Worm (Caenorhabditis elegans) whole organism, late embryonic: Measurements from ENCODE around the gene zig-4.

ENCODE experiments used
- K02D7.2 ChIP-seq: sonication (generic microtip); optimal IDR thresholded peaks from 2 replicates; lab custom pipeline; 2017; ENCODE audit warnings: mild to moderate bottlenecking, missing genetic modification characterization, missing compliant biosample characterization
- ceh-30 ChIP-seq: fragments of 150-350 bp; optimal IDR thresholded peaks from 2 replicates; lab custom pipeline; 2014; ENCODE audit warnings: missing biosample characterization, missing genetic modification characterization
- ceh-34 ChIP-seq: sonication (generic microtip); optimal IDR thresholded peaks from 2 replicates; lab custom pipeline; 2016; ENCODE audit warnings: mild to moderate bottlenecking, missing genetic modification characterization, missing compliant biosample characterization
- dve-1 ChIP-seq: sonication (generic microtip); optimal IDR thresholded peaks from 2 replicates; lab custom pipeline; 2017; ENCODE audit warnings: antibody characterized with exemption, mild to moderate bottlenecking, missing genetic modification characterization, missing compliant biosample characterization
- elt-4 ChIP-seq: sonication (generic microtip); optimal IDR thresholded peaks from 2 replicates; lab custom pipeline; 2016; ENCODE audit warnings: missing genetic modification characterization, missing compliant biosample characterization
- hlh-13 ChIP-seq: fragments of 200-800 bp; sonication (Bioruptor generic); optimal IDR thresholded peaks from 2 replicates; lab custom pipeline; 2018; ENCODE audit warnings: mild to moderate bottlenecking, missing genetic modification characterization, missing compliant biosample characterization
- hlh-6 ChIP-seq: sonication (generic microtip); optimal IDR thresholded peaks from 2 replicates; lab custom pipeline; 2016; ENCODE audit warnings: missing genotype, missing genetic modification characterization, missing compliant biosample characterization
- madf-2 ChIP-seq: sonication (generic microtip); optimal IDR thresholded peaks from 2 replicates; lab custom pipeline; 2017; ENCODE audit warnings: missing genetic modification characterization, missing compliant biosample characterization
- nhr-232 ChIP-seq: sonication (generic microtip); optimal IDR thresholded peaks from 2 replicates; lab custom pipeline; 2016; ENCODE audit warnings: missing genetic modification characterization, missing compliant biosample characterization
- pax-1 ChIP-seq: fragments of 150-350 bp; optimal IDR thresholded peaks from 2 replicates; lab custom pipeline; 2014; ENCODE audit warnings: missing biosample characterization, missing genetic modification characterization
- pha-4 ChIP-seq: fragments of 150-350 bp; optimal IDR thresholded peaks from 2 replicates; lab custom pipeline; 2018; ENCODE audit warnings: missing biosample characterization, missing genetic modification reagents, missing genetic modification characterization

DNA sequence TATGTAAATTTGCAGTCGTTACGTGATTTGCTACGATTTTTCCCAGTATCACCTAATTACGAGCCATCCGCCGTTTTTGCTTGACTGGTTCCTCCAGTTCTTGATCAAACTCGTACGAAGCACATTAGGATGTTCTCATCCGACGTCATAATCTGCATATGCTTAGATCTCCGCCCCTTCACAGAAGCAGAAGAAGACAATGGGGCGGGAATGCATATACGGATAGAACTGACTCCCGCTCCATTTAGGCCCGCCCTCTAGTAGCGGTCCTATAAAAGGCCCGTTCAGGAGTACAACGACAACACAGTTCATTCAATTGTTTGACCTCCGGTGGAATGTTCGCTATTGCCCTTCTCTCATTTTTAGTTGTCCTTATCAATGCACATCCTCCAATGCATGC lies at the start of gene zig-4:
- TF ChIP-seq hlh-6 (tag; lab: Kevin White, UChicago) (no peak), K02D7.2 (no peak), elt-4 (tag; lab: Kevin White, UChicago) (no peak), hlh-13 (no peak), ceh-30 (tag; lab: Kevin White, UChicago) (no peak), nhr-232 (tag; lab: Kevin White, UChicago) (no peak), dve-1 (tag; lab: Kevin White, UChicago) (no peak), pax-1 (tag; lab: Kevin White, UChicago) (no peak), ceh-34 (tag; lab: Kevin White, UChicago) (no peak), madf-2 (tag; lab: Kevin White, UChicago) (no peak), pha-4 (no peak)
